Fruit fly (Drosophila melanogaster): ENCODE data around the gene CG13244.

The CG13244 gene

DNA sequence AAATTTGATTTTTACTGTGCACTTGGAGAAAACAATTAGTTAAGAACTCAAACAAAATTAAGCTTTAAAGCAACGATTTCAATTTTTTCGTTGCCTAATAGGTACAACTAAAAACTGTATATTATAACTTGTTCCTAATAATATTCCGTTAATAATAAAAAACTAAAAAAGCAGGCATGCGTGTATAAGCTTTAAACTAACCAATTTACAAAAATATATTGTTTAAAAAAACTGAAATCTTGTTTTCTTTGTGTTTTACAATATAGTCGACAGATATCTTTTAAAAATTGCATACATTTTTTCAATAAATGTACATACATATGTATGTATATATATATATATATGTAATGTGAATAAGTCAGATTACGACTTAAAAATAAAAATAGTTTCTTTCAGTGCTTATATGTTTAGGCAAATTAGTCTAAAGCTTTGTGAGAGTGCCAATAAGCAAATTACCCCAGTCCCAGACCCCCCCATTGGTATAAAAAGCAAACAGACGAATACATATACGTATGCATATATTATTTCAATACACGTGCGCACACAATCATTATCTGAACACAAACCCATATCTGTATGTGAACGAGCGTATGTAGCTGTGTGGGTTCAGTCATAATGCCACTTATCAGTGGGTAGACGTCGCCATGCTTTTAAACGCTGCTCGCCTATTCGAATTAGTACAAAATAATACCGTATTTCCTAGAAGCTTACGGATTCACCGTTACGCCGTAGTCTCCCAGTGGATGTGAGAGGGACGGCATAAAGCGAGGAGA, 3.6 kb upstream of the CG13244 start (continued):
- peak; percentile 54; the same call in 2 of the 3 replicates for TF ChIP-seq B-H1 (GFP tag; IDR thresholded peaks at IDR 0.05)
- peak; percentile 34 for TF ChIP-seq CG12942 (GFP tag; optimal IDR thresholded peaks at IDR 0.05)
- no peak for TF ChIP-seq Gsc (GFP tag; IDR thresholded peaks at IDR 0.05)
- TF ChIP-seq CG2712 (tag; optimal IDR thresholded peaks at IDR 0.05), result peak; percentile 90
- TF ChIP-seq wor (GFP tag; IDR thresholded peaks at IDR 0.05), result peak; percentile 51; the same call in 1 of the 2 replicates
- TF ChIP-seq cad (GFP tag; optimal IDR thresholded peaks at IDR 0.05), result no peak
- TF ChIP-seq bbx (GFP tag; IDR thresholded peaks at IDR 0.05; ENCODE audit: partially characterized antibody), result 0 out of 2 replicates have a peak, but pooled peaks have one; percentile 17
- TF ChIP-seq CG14441 (GFP tag; IDR thresholded peaks at IDR 0.05), result peak; percentile 34; the same call in 1 of the 2 replicates
- peak; percentile 7 for TF ChIP-seq pum (GFP tag; optimal IDR thresholded peaks at IDR 0.05)
- no peak for TF ChIP-seq CG1792 (GFP tag; optimal IDR thresholded peaks at IDR 0.05)
- TF ChIP-seq CG17328 (GFP tag; IDR thresholded peaks at IDR 0.05), result peak; percentile 46; the same call in 1 of the 2 replicates
- TF ChIP-seq CG14014 (GFP tag; IDR thresholded peaks at IDR 0.05), result no peak
- TF ChIP-seq CG2202 (tag; optimal IDR thresholded peaks at IDR 0.05), result peak; percentile 42
- TF ChIP-seq CG7372 (GFP tag; IDR thresholded peaks at IDR 0.05), result no peak
- no peak for TF ChIP-seq jigr1 (GFP tag; IDR thresholded peaks at IDR 0.05)
- no peak for TF ChIP-seq pzg (GFP tag; optimal IDR thresholded peaks at IDR 0.05)
- no peak for TF ChIP-seq CG3163 (GFP tag; optimal IDR thresholded peaks at IDR 0.05)
- peak; percentile 1 for TF ChIP-seq CG5245 (GFP tag; optimal IDR thresholded peaks at IDR 0.05)
- TF ChIP-seq Adf1 (GFP tag; IDR thresholded peaks at IDR 0.05), result peak; percentile 58
- TF ChIP-seq Jarid2 (GFP tag; optimal IDR thresholded peaks at IDR 0.05), result peak; percentile 54
- TF ChIP-seq disco-r (GFP tag; optimal IDR thresholded peaks at IDR 0.05), result no peak
- TF ChIP-seq Hr51 (GFP tag; optimal IDR thresholded peaks at IDR 0.05), result peak in 1 of 2 experiments; percentile 88
- TF ChIP-seq bcd (GFP tag; optimal IDR thresholded peaks at IDR 0.05), result peak; percentile 74
- peak; percentile 78 for TF ChIP-seq dmrt11E (tag; optimal IDR thresholded peaks at IDR 0.05)
- peak; percentile 53 for TF ChIP-seq B-H2 (GFP tag; optimal IDR thresholded peaks at IDR 0.05)
- no peak for TF ChIP-seq Dref (GFP tag; IDR thresholded peaks at IDR 0.05)
- TF ChIP-seq pfk (GFP tag; optimal IDR thresholded peaks at IDR 0.05), result no peak
- TF ChIP-seq CG11696 (GFP tag; IDR thresholded peaks at IDR 0.05), result 0 out of 2 replicates have a peak, but pooled peaks have one; percentile 12
- peak; percentile 20 for TF ChIP-seq CG18599 (GFP tag; optimal IDR thresholded peaks at IDR 0.05)
- TF ChIP-seq maf-S (GFP tag; optimal IDR thresholded peaks at IDR 0.05), result no peak
- no peak for TF ChIP-seq CG8765 (GFP tag; IDR thresholded peaks at IDR 0.05)
- no peak for TF ChIP-seq zfh1 (GFP tag; IDR thresholded peaks at IDR 0.05)
- TF ChIP-seq Hr78 (GFP tag; optimal IDR thresholded peaks at IDR 0.05), result peak in 1 of 2 experiments; percentile 19
- no peak for TF ChIP-seq Hand (GFP tag; optimal IDR thresholded peaks at IDR 0.05)
- peak; percentile 56; the same call in 2 of the 3 replicates for TF ChIP-seq tgo (GFP tag; IDR thresholded peaks at IDR 0.05)
- TF ChIP-seq CG17802 (tag; optimal IDR thresholded peaks at IDR 0.05), result no peak
- peak; percentile 93 for TF ChIP-seq CG2678 (tag; optimal IDR thresholded peaks at IDR 0.05)
- no peak for TF ChIP-seq knrl (GFP tag; IDR thresholded peaks at IDR 0.05; ENCODE audit: partially characterized antibody)
- peak; percentile 59 for TF ChIP-seq org-1 (GFP tag; optimal IDR thresholded peaks at IDR 0.05)
- TF ChIP-seq Abd-B (GFP tag; optimal IDR thresholded peaks at IDR 0.05), result peak; percentile 73
- peak; percentile 77 for TF ChIP-seq Meics (GFP tag; optimal IDR thresholded peaks at IDR 0.05)
- no peak for TF ChIP-seq CG12155 (GFP tag; optimal IDR thresholded peaks at IDR 0.05)
- TF ChIP-seq dmrt99B (tag; optimal IDR thresholded peaks at IDR 0.05), result peak; percentile 86
- TF ChIP-seq bab2 (GFP tag; optimal IDR thresholded peaks at IDR 0.05), result peak; percentile 12
- no peak for TF ChIP-seq CG11398 (GFP tag; optimal IDR thresholded peaks at IDR 0.05)
- TF ChIP-seq CG32532 (GFP tag; IDR thresholded peaks at IDR 0.05), result 0 out of 2 replicates have a peak, but pooled peaks have one; percentile 12
- TF ChIP-seq CG10654 (GFP tag; optimal IDR thresholded peaks at IDR 0.05), result peak; percentile 51
- TF ChIP-seq zf30C (GFP tag; optimal IDR thresholded peaks at IDR 0.05), result peak; percentile 12
- no peak; the same call in 1 of the 2 replicates for TF ChIP-seq onecut (GFP tag; IDR thresholded peaks at IDR 0.05)
